Fruit fly (Drosophila melanogaster) whole organism, prepupa: ENCODE data around the gene CG31139.

Experiments
- CG11902 ChIP-seq: fragments of 200-800 bp; sonication (Bioruptor generic); optimal IDR thresholded peaks from 3 replicates; lab custom pipeline; 2016; ENCODE audit warnings: missing biosample characterization, missing genetic modification characterization
- CG9139 ChIP-seq: fragments of 200-800 bp; sonication (Bioruptor generic); optimal IDR thresholded peaks from 3 replicates; lab custom pipeline; 2017; ENCODE audit warnings: missing biosample characterization, mild to moderate bottlenecking, missing genetic modification characterization
- Gug ChIP-seq: fragments of 200-800 bp; sonication (Bioruptor generic); IDR thresholded peaks from 2 replicates; pipeline ENCODE4 v1.3.6; 2022; ENCODE audit warnings: missing biosample characterization, missing genetic modification characterization
- Hr39 ChIP-seq: fragments of 200-800 bp; sonication (Bioruptor generic); optimal IDR thresholded peaks from 2 replicates; lab custom pipeline; 2016; ENCODE audit warnings: missing biosample characterization, missing genetic modification characterization
- Hr4 ChIP-seq: fragments of 200-800 bp; sonication (Bioruptor generic); optimal IDR thresholded peaks from 3 replicates; lab custom pipeline; 2016; ENCODE audit warnings: missing biosample characterization, missing genetic modification characterization
- eg ChIP-seq: fragments of 200-800 bp; sonication (Bioruptor generic); IDR thresholded peaks from 3 replicates; pipeline ENCODE4 v1.3.6; 2022; ENCODE audit warnings: missing biosample characterization, missing genetic modification characterization

DNA sequence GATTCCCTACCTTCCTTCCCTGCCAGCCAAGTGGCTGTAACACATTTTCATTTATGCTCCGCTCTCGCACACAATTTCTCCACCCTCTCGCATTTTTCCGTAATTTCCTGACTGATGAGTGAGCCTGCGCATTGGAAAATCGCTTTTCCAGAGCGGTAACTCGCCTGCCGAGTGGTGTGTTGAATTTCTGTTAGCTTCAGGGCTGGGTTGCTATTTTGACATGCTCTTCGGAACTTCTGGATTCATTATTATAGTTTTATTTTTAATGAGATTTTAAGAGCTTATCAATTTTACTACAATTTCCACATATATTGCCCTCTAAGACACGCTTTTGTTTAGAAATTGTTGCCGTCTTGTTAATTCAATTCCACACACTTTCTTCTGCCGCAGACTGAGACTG lies 4.1 kb upstream of the CG31139 start:
- TF ChIP-seq CG11902 (GFP tag; lab: Kevin White, UChicago) (no peak), Hr4 (GFP tag; lab: Kevin White, UChicago) (no peak), Hr39 (GFP tag; lab: Kevin White, UChicago) (no peak), Gug (GFP tag; lab: Robert Waterston, UW) (no peak), CG9139 (no peak), eg (GFP tag; lab: Robert Waterston, UW) (0 out of 3 replicates have a peak, but pooled peaks have one; percentile 12)
